Worm (Caenorhabditis elegans) whole organism, L2 larva: ENCODE data around the gene C01G5.7.

ENCODE experiments used
- blmp-1 ChIP-seq: sonication (generic microtip); optimal IDR thresholded peaks from 2 replicates; lab custom pipeline; 2017; ENCODE audit warnings: missing genetic modification characterization, mild to moderate bottlenecking, missing compliant biosample characterization, antibody characterized with exemption, moderate library complexity; ENCODE audit not compliant: insufficient read depth
- fos-1 ChIP-seq: fragments of 150-350 bp; optimal IDR thresholded peaks from 2 replicates; lab custom pipeline; 2014; ENCODE audit warnings: missing biosample characterization, missing genetic modification characterization
- nhr-11 ChIP-seq: fragments of 150-350 bp; optimal IDR thresholded peaks from 2 replicates; lab custom pipeline; 2014; ENCODE audit warnings: missing biosample characterization, missing genetic modification characterization
- skn-1 ChIP-seq: sonication (generic microtip); optimal IDR thresholded peaks from 2 replicates; lab custom pipeline; 2017; ENCODE audit warnings: missing biosample characterization, missing genetic modification characterization
- snpc-4 ChIP-seq: fragments of 150-350 bp; optimal IDR thresholded peaks from 2 replicates; lab custom pipeline; 2014; ENCODE audit warnings: missing biosample characterization, missing genetic modification characterization
- zag-1 ChIP-seq: fragments of 150-350 bp; optimal IDR thresholded peaks from 2 replicates; lab custom pipeline; 2014; ENCODE audit warnings: missing biosample characterization, missing genetic modification characterization
- ztf-1 ChIP-seq: fragments of 200-800 bp; sonication (Bioruptor generic); conservative IDR thresholded peaks from 2 replicates; pipeline ENCODE4 v1.3.6; 2022; ENCODE audit warnings: missing genetic modification characterization, missing compliant biosample characterization

DNA sequence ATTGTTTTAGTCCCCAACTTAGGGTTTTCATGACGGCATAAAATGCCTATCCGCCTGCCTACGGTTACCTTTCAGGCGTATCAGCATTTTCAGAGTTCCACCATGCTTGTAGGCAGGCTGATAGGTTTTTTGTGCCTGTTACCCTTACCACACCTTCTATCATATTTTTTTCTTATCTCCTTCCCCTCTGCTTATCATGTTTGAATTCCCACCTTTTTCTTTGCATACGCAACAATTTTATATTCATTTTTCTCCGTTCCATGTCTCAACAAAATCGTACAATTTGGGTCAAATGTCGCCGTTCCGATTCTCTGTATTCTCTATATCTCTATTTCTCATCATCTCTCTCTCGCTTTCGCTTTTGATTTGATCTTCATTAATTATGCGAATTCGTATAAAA is 1.6 kb downstream of the C01G5.7 start, which contains the start of gene C01G5.9:
- TF ChIP-seq zag-1 (no peak), nhr-11 (no peak), blmp-1 (tag; lab: Kevin White, UChicago) (no peak), fos-1 (tag; lab: Kevin White, UChicago) (peak; percentile 43), snpc-4 (tag; lab: Kevin White, UChicago) (no peak), ztf-1 (no peak), skn-1 (tag; lab: Kevin White, UChicago) (no peak)
